Fruit fly (Drosophila melanogaster) whole organism, embryonic: Measurements from ENCODE around the gene Hpd.

Experiments
- Abd-B ChIP-seq: fragments of 200-800 bp; sonication (Bioruptor generic); optimal IDR thresholded peaks from 2 replicates; lab custom pipeline; 2018; ENCODE audit warnings: missing biosample characterization, mild to moderate bottlenecking, missing genetic modification characterization, moderate library complexity
- Asciz ChIP-seq: fragments of 200-800 bp; sonication (Bioruptor generic); optimal IDR thresholded peaks from 2 replicates; lab custom pipeline; 2017; ENCODE audit warnings: missing biosample characterization, mild to moderate bottlenecking, missing genetic modification characterization, missing genetic modification reagents
- Atf-2 ChIP-seq: fragments of 200-800 bp; sonication (Bioruptor generic); optimal IDR thresholded peaks from 2 replicates; lab custom pipeline; 2016; ENCODE audit warnings: missing biosample characterization, missing genetic modification characterization
- B-H2 ChIP-seq: fragments of 200-800 bp; sonication (Bioruptor generic); optimal IDR thresholded peaks from 2 replicates; lab custom pipeline; 2018; ENCODE audit warnings: missing biosample characterization, mild to moderate bottlenecking, missing genetic modification characterization
- CG13287 ChIP-seq: fragments of 200-800 bp; sonication (Bioruptor generic); IDR thresholded peaks from 2 replicates; pipeline ENCODE4 v1.3.6; 2022; ENCODE audit warnings: missing biosample characterization, missing genetic modification characterization; ENCODE audit not compliant: partially characterized antibody
- CG13296 ChIP-seq: fragments of 200-800 bp; sonication (Bioruptor generic); optimal IDR thresholded peaks from 3 replicates; lab custom pipeline; 2018; ENCODE audit warnings: missing biosample characterization, mild to moderate bottlenecking, missing genetic modification characterization
- CG2875 ChIP-seq: fragments of 200-800 bp; sonication (Bioruptor generic); optimal IDR thresholded peaks from 2 replicates; lab custom pipeline; 2017; ENCODE audit warnings: missing biosample characterization, mild to moderate bottlenecking, missing genetic modification characterization, missing genetic modification reagents
- CG31224 ChIP-seq: fragments of 200-800 bp; sonication (Bioruptor generic); IDR thresholded peaks from 2 replicates; pipeline ENCODE4 v1.3.6; 2022; ENCODE audit warnings: missing biosample characterization, missing genetic modification characterization
- CG3995 ChIP-seq: fragments of 200-800 bp; sonication (Bioruptor generic); optimal IDR thresholded peaks from 3 replicates; lab custom pipeline; 2016; ENCODE audit warnings: missing biosample characterization, missing genetic modification characterization
- CG4282 ChIP-seq: fragments of 200-800 bp; sonication (Bioruptor generic); optimal IDR thresholded peaks from 2 replicates; lab custom pipeline; 2016; ENCODE audit warnings: missing biosample characterization, missing genetic modification characterization
- CG4730 ChIP-seq: fragments of 200-800 bp; sonication (Bioruptor generic); IDR thresholded peaks from 2 replicates; pipeline ENCODE4 v1.3.6; 2022; ENCODE audit warnings: missing biosample characterization, missing genetic modification characterization
- CG6689 ChIP-seq: fragments of 200-800 bp; sonication (Bioruptor generic); IDR thresholded peaks from 2 replicates; pipeline ENCODE4 v1.3.6; 2022; ENCODE audit warnings: missing biosample characterization, missing genetic modification characterization
- CG6813 ChIP-seq: fragments of 200-800 bp; sonication (Bioruptor generic); optimal IDR thresholded peaks from 2 replicates; lab custom pipeline; 2017; ENCODE audit warnings: missing biosample characterization, missing genetic modification characterization, mild to moderate bottlenecking, moderate library complexity, missing genetic modification reagents
- CG7271 ChIP-seq: fragments of 200-800 bp; sonication (Bioruptor generic); optimal IDR thresholded peaks from 2 replicates; lab custom pipeline; 2018; ENCODE audit warnings: missing biosample characterization, mild to moderate bottlenecking, missing genetic modification characterization, moderate library complexity
- CG8281 ChIP-seq: fragments of 200-800 bp; sonication (Bioruptor generic); optimal IDR thresholded peaks from 2 replicates; lab custom pipeline; 2018; ENCODE audit warnings: missing biosample characterization, mild to moderate bottlenecking, missing genetic modification characterization, moderate library complexity
- D ChIP-seq, 2 experiments: fragments of 200-800 bp in 1 of 2; fragments of >200 bp in 1 of 2; sonication (Bioruptor generic) in 1 of 2; optimal IDR thresholded peaks; 2 replicates in 1 of 2; 3 replicates in 1 of 2; lab custom pipeline; 2017; ENCODE audit warnings: mild to moderate bottlenecking in 1 of 2, missing biosample characterization in 1 of 2, missing genetic modification characterization in 1 of 2, missing genetic modification reagents in 1 of 2
- D19A ChIP-seq: fragments of 200-800 bp; optimal IDR thresholded peaks from 3 replicates; lab custom pipeline; 2019; ENCODE audit warnings: missing biosample characterization, mild to moderate bottlenecking, missing genetic modification characterization, moderate library complexity
- ERR ChIP-seq: fragments of 200-800 bp; sonication (Bioruptor generic); optimal IDR thresholded peaks from 2 replicates; lab custom pipeline; 2016; ENCODE audit warnings: missing biosample characterization, missing genetic modification characterization
- Fer2 ChIP-seq: fragments of 200-800 bp; sonication (Bioruptor generic); optimal IDR thresholded peaks from 2 replicates; lab custom pipeline; 2018; ENCODE audit warnings: missing biosample characterization, mild to moderate bottlenecking, missing genetic modification characterization, moderate library complexity
- HLHmδ ChIP-seq: fragments of 200-800 bp; sonication (Bioruptor generic); optimal IDR thresholded peaks from 2 replicates; lab custom pipeline; 2018; ENCODE audit warnings: missing biosample characterization, mild to moderate bottlenecking, missing genetic modification characterization, moderate library complexity
- Hmr ChIP-seq: fragments of 200-800 bp; sonication (Bioruptor generic); optimal IDR thresholded peaks from 3 replicates; lab custom pipeline; 2017; ENCODE audit warnings: mild to moderate bottlenecking, missing biosample characterization, missing genetic modification reagents, missing genetic modification characterization
- Hr78 ChIP-seq, 2 experiments: fragments of 200-800 bp in 1 of 2; fragments of >200 bp in 1 of 2; sonication (Bioruptor generic) in 1 of 2; optimal IDR thresholded peaks; 2 replicates each; lab custom pipeline; 2017 to 2019; ENCODE audit warnings: missing biosample characterization in 2 of 2, missing genetic modification characterization in 2 of 2, mild to moderate bottlenecking in 1 of 2, moderate library complexity in 1 of 2
- Mad ChIP-seq: fragments of 200-800 bp; sonication (Bioruptor generic); optimal IDR thresholded peaks from 2 replicates; lab custom pipeline; 2016; ENCODE audit warnings: missing biosample characterization, missing genetic modification characterization
- Nf-YC ChIP-seq: fragments of 200-800 bp; optimal IDR thresholded peaks from 3 replicates; lab custom pipeline; 2019; ENCODE audit warnings: missing biosample characterization, mild to moderate bottlenecking, missing genetic modification characterization, moderate library complexity
- Sin3A ChIP-seq: fragments of >200 bp; optimal IDR thresholded peaks from 2 replicates; lab custom pipeline; 2018
- Xrp1 ChIP-seq: fragments of 200-800 bp; sonication (Bioruptor generic); IDR thresholded peaks from 2 replicates; pipeline ENCODE4 v1.3.6; 2022; ENCODE audit warnings: missing biosample characterization, missing genetic modification characterization
- ase ChIP-seq: fragments of 200-800 bp; sonication (Bioruptor generic); IDR thresholded peaks from 3 replicates; pipeline ENCODE4 v1.3.6; 2022; ENCODE audit warnings: missing biosample characterization, missing genetic modification characterization
- chinmo ChIP-seq: fragments of 200-800 bp; sonication (Bioruptor generic); IDR thresholded peaks from 4 replicates; pipeline ENCODE4 v1.3.6; 2022; ENCODE audit warnings: missing biosample characterization, missing genetic modification characterization; ENCODE audit not compliant: partially characterized antibody
- dmrt99B ChIP-seq: fragments of 200-800 bp; sonication (Bioruptor generic); optimal IDR thresholded peaks from 2 replicates; lab custom pipeline; 2018; ENCODE audit warnings: missing biosample characterization, mild to moderate bottlenecking, missing genetic modification characterization, moderate library complexity
- dpn ChIP-seq, 2 experiments: fragments of 200-800 bp; sonication (Bioruptor generic); optimal IDR thresholded peaks; 3 replicates each; lab custom pipeline; 2016; ENCODE audit warnings: missing biosample characterization in 2 of 2, missing genetic modification characterization in 2 of 2
- hb ChIP-seq: fragments of 200-800 bp; sonication (Bioruptor generic); IDR thresholded peaks from 3 replicates; pipeline ENCODE4 v1.3.6; 2022; ENCODE audit warnings: missing biosample characterization, missing genetic modification characterization; ENCODE audit not compliant: partially characterized antibody
- hkb ChIP-seq, 2 experiments: fragments of 200-800 bp in 1 of 2; fragments of >200 bp in 1 of 2; sonication (Bioruptor generic) in 1 of 2; IDR thresholded peaks in 1 of 2; optimal IDR thresholded peaks in 1 of 2; 2 replicates each; pipeline versions ENCODE4 v1.3.6 to Lab custom; 2017 to 2022; ENCODE audit warnings: missing biosample characterization in 1 of 2, missing genetic modification characterization in 1 of 2
- jumu ChIP-seq: fragments of 200-800 bp; sonication (Bioruptor generic); optimal IDR thresholded peaks from 3 replicates; lab custom pipeline; 2016; ENCODE audit warnings: missing biosample characterization, missing genetic modification characterization
- kah ChIP-seq: fragments of 200-800 bp; sonication (Bioruptor generic); optimal IDR thresholded peaks from 2 replicates; lab custom pipeline; 2018; ENCODE audit warnings: missing biosample characterization, mild to moderate bottlenecking, missing genetic modification characterization
- prd ChIP-seq, 3 experiments: fragments of >200 bp in 2 of 3; fragments of 200-800 bp in 1 of 3; sonication (Bioruptor generic) in 1 of 3; optimal IDR thresholded peaks in 2 of 3; IDR thresholded peaks in 1 of 3; 2 replicates in 2 of 3; 3 replicates in 1 of 3; pipeline versions ENCODE4 v1.3.6 to Lab custom; 2017 to 2022; ENCODE audit warnings: missing biosample characterization in 1 of 3, missing genetic modification characterization in 1 of 3
- ranshi ChIP-seq: fragments of 200-800 bp; sonication (Bioruptor generic); IDR thresholded peaks from 2 replicates; pipeline ENCODE4 v1.3.6; 2022; ENCODE audit warnings: missing biosample characterization, missing genetic modification characterization
- row ChIP-seq: fragments of 200-800 bp; sonication (Bioruptor generic); IDR thresholded peaks from 3 replicates; pipeline ENCODE4 v1.3.6; 2022; ENCODE audit warnings: missing biosample characterization, missing genetic modification characterization
- salm ChIP-seq: fragments of 200-800 bp; sonication (Bioruptor generic); optimal IDR thresholded peaks from 2 replicates; lab custom pipeline; 2018; ENCODE audit warnings: missing biosample characterization, mild to moderate bottlenecking, missing genetic modification characterization
- sd ChIP-seq: fragments of 200-800 bp; sonication (Bioruptor generic); optimal IDR thresholded peaks from 3 replicates; lab custom pipeline; 2018; ENCODE audit warnings: missing biosample characterization, mild to moderate bottlenecking, missing genetic modification characterization, moderate library complexity
- sens ChIP-seq: fragments of 200-800 bp; sonication (Bioruptor generic); peaks from one replicate; lab custom pipeline; 2016; ENCODE audit warnings: missing biosample characterization, missing genetic modification characterization
- sim ChIP-seq: fragments of 200-800 bp; sonication (Bioruptor generic); IDR thresholded peaks from 2 replicates; pipeline ENCODE4 v1.3.6; 2022; ENCODE audit warnings: missing biosample characterization, missing genetic modification characterization
- slou ChIP-seq: fragments of 200-800 bp; sonication (Bioruptor generic); optimal IDR thresholded peaks from 3 replicates; lab custom pipeline; 2016; ENCODE audit warnings: missing biosample characterization, missing genetic modification characterization
- sqz ChIP-seq: fragments of 200-800 bp; sonication (Bioruptor generic); optimal IDR thresholded peaks from 3 replicates; lab custom pipeline; 2018; ENCODE audit warnings: missing biosample characterization, mild to moderate bottlenecking, missing genetic modification characterization
- ttk ChIP-seq: fragments of 200-800 bp; sonication (Bioruptor generic); IDR thresholded peaks from 2 replicates; pipeline ENCODE4 v2.1.2; 2022; ENCODE audit warnings: missing biosample characterization, missing genetic modification characterization
- twi ChIP-seq: fragments of 200-800 bp; optimal IDR thresholded peaks from 2 replicates; lab custom pipeline; 2019; ENCODE audit warnings: missing biosample characterization, mild to moderate bottlenecking, missing genetic modification characterization, moderate library complexity
- unpg ChIP-seq: fragments of 200-800 bp; sonication (Bioruptor generic); optimal IDR thresholded peaks from 3 replicates; lab custom pipeline; 2018; ENCODE audit warnings: missing biosample characterization, mild to moderate bottlenecking, missing genetic modification characterization, moderate library complexity
- vfl ChIP-seq: fragments of 200-800 bp; sonication (Bioruptor generic); optimal IDR thresholded peaks from 2 replicates; lab custom pipeline; 2016; ENCODE audit warnings: missing biosample characterization, missing genetic modification characterization

The Hpd gene

DNA sequence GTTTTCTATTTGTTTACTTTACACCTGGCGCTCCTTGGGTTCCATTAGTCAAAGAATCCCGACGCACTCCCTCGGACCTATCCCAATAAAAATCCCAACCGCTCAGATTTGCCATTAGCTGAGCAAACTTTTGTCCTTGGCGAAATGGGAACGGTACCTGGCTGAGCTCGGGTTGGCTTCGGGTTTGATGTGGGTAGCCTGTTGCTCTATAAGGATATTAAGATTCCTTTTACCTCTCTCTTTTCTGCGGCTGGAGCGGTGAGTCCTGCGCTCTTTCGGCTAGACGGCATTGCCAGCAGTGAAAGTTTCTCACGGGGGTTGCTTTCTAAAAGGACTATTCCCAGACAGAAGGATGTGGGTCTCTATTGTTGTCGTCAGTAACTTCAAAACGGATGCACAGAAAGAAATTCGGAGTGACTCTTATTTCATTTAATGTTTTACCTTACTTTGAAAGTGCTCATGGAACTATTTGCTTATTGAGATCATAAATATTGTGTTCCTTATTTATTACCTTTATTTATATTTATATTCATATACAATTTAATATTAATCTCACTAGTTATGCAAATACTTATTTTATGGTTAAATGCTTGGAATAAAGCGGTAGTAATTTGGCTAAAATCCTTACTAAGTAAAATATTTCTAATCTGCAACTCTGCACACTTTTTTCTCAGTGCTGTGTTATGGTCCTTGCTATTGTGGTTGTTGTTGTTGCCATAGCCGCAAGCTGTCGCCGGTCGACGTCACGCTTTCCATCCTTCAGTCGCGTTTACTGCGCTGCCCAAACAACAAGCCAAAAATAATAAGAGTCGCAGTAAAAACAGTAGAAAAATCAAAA is 2.2 kb upstream of the Hpd start, which contains the start of gene CG5910 (continued):
- TF ChIP-seq CG6813 (GFP tag; lab: Kevin White, UChicago): peak; percentile 87
- peak; percentile 78 for TF ChIP-seq Asciz
- peak; percentile 67 for TF ChIP-seq CG8281 (tag; lab: Kevin White, UChicago)
- TF ChIP-seq unpg (GFP tag; lab: Kevin White, UChicago): peak; percentile 90
- no peak for TF ChIP-seq hkb (optimal IDR thresholded peaks at IDR 0.05; lab: Kevin White, UChicago)
- TF ChIP-seq hkb (GFP tag; IDR thresholded peaks at IDR 0.05; lab: Robert Waterston, UW): peak; percentile 84
- peak; percentile 71; the same call in 1 of the 2 replicates for TF ChIP-seq ranshi (GFP tag; lab: Robert Waterston, UW)
- TF ChIP-seq sqz (GFP tag; lab: Kevin White, UChicago): no peak
- peak; percentile 84 for TF ChIP-seq row (GFP tag; lab: Robert Waterston, UW)
- 0 out of 2 replicates have a peak, but pooled peaks have one; percentile 46 for TF ChIP-seq sim (GFP tag; lab: Robert Waterston, UW)
- TF ChIP-seq slou (GFP tag; lab: Kevin White, UChicago): peak; percentile 78
- TF ChIP-seq sens (GFP tag; lab: Kevin White, UChicago): peak; percentile 81
- no peak for TF ChIP-seq CG13287 (GFP tag; lab: Robert Waterston, UW)
- no peak for TF ChIP-seq HLHmδ
- peak; percentile 91 for TF ChIP-seq CG13296 (GFP tag; lab: Kevin White, UChicago)
- TF ChIP-seq CG3995: no peak
- TF ChIP-seq Mad (GFP tag; lab: Kevin White, UChicago): no peak
- no peak for TF ChIP-seq Hr78 (GFP tag; optimal IDR thresholded peaks at IDR 0.05; lab: Kevin White, UChicago)
- peak; percentile 46 to 85 for TF ChIP-seq dpn (GFP tag; optimal IDR thresholded peaks at IDR 0.05; lab: Kevin White, UChicago)
- peak; percentile 89 for TF ChIP-seq Abd-B
- TF ChIP-seq Hmr (GFP tag; lab: Kevin White, UChicago): peak; percentile 94
- peak; percentile 88 for TF ChIP-seq CG6689 (GFP tag; lab: Robert Waterston, UW)
- peak; percentile 74 for TF ChIP-seq Fer2
- TF ChIP-seq dmrt99B: peak; percentile 93
- TF ChIP-seq salm (tag; lab: Kevin White, UChicago): peak; percentile 79
- peak; percentile 66 for TF ChIP-seq CG31224 (GFP tag; lab: Robert Waterston, UW)
- no peak for TF ChIP-seq vfl (GFP tag; lab: Kevin White, UChicago)
- peak; percentile 57 for TF ChIP-seq CG7271 (tag; lab: Kevin White, UChicago)
- peak; percentile 80 for TF ChIP-seq Nf-YC (tag; lab: Kevin White, UChicago)
- TF ChIP-seq chinmo (GFP tag; lab: Robert Waterston, UW): no peak
- peak; percentile 84 for TF ChIP-seq Xrp1 (GFP tag; lab: Robert Waterston, UW)
- TF ChIP-seq ERR (GFP tag; lab: Kevin White, UChicago): no peak
- peak; percentile 76 for TF ChIP-seq ttk (GFP tag; lab: Robert Waterston, UW)
- TF ChIP-seq D (optimal IDR thresholded peaks at IDR 0.05; lab: Kevin White, UChicago): no peak
- peak; percentile 92 for TF ChIP-seq D (GFP tag; optimal IDR thresholded peaks at IDR 0.05; lab: Kevin White, UChicago)
- TF ChIP-seq hb (GFP tag; lab: Robert Waterston, UW): no peak
- peak; percentile 51 for TF ChIP-seq sd (tag; lab: Kevin White, UChicago)
- peak; percentile 52; the same call in 1 of the 3 replicates for TF ChIP-seq ase (GFP tag; lab: Robert Waterston, UW)
- TF ChIP-seq D19A (tag; lab: Kevin White, UChicago): peak; percentile 91
- TF ChIP-seq Sin3A (lab: Kevin White, UChicago): no peak
- peak; percentile 78 for TF ChIP-seq B-H2 (GFP tag; lab: Kevin White, UChicago)
- TF ChIP-seq CG4730 (GFP tag; lab: Robert Waterston, UW): peak; percentile 68
- peak; percentile 3 for TF ChIP-seq Atf-2 (GFP tag; lab: Kevin White, UChicago)
- TF ChIP-seq twi (tag; lab: Kevin White, UChicago): peak; percentile 80
- peak; percentile 78 for TF ChIP-seq CG2875 (GFP tag; lab: Kevin White, UChicago)
- TF ChIP-seq prd (optimal IDR thresholded peaks at IDR 0.05; lab: Kevin White, UChicago): no peak
- TF ChIP-seq prd (GFP tag; IDR thresholded peaks at IDR 0.05; lab: Robert Waterston, UW): peak; percentile 82
- TF ChIP-seq kah (GFP tag; lab: Kevin White, UChicago): peak; percentile 69
- TF ChIP-seq CG4282 (GFP tag; lab: Kevin White, UChicago): no peak
- TF ChIP-seq jumu (GFP tag; lab: Kevin White, UChicago): no peak
